Fruit fly (Drosophila melanogaster): ENCODE data around the gene CG31106.

DNA sequence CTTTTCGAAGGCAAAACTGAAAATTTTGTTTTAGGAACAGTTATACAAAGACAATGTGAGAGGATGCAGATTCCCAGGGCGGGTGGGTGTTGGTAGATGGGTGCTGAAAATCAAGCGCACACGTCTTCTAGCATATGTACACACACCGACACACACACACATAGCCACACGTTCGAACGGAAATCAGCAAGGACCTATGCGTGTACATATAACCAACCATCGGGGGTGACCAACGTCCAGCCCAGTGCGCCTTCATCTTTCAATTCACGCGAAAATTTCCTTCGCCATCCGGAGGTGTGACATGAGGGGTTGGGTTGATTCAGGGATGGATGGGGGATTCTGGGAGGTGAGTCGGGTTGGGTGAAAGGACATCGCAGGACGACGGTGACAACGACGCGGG lies 34.7 kb upstream of the CG31106 start:
- no peak for TF ChIP-seq psq (GFP tag; optimal IDR thresholded peaks at IDR 0.05)
- TF ChIP-seq Myc (optimal IDR thresholded peaks at IDR 0.05), result no peak
- no peak for TF ChIP-seq OdsH (GFP tag; optimal IDR thresholded peaks at IDR 0.05)
- no peak for TF ChIP-seq lola (GFP tag; optimal IDR thresholded peaks at IDR 0.05)
- TF ChIP-seq pan (optimal IDR thresholded peaks at IDR 0.05), result no peak
- no peak for TF ChIP-seq fru (GFP tag; optimal IDR thresholded peaks at IDR 0.05)
- TF ChIP-seq Mio (GFP tag; optimal IDR thresholded peaks at IDR 0.05), result no peak
- TF ChIP-seq jim (GFP tag; optimal IDR thresholded peaks at IDR 0.05), result no peak
- TF ChIP-seq br (GFP tag; optimal IDR thresholded peaks at IDR 0.05), result no peak
